Worm (Caenorhabditis elegans) whole organism, L1 larva: Measurements from ENCODE around the gene K07E3.9.

Experiments
- nhr-11 ChIP-seq: fragments of 150-350 bp; optimal IDR thresholded peaks from 2 replicates; lab custom pipeline; 2014; ENCODE audit warnings: missing biosample characterization, missing genetic modification characterization
- tbx-2 ChIP-seq: sonication (generic microtip); optimal IDR thresholded peaks from 2 replicates; lab custom pipeline; 2016; ENCODE audit warnings: missing genetic modification characterization, missing compliant biosample characterization
- ztf-11 ChIP-seq, 2 experiments: sonication (generic microtip); optimal IDR thresholded peaks; 2 replicates each; lab custom pipeline; 2016 to 2017; ENCODE audit warnings: missing genetic modification characterization in 2 of 2, missing biosample characterization in 1 of 2, missing compliant biosample characterization in 1 of 2

- no peak for TF ChIP-seq nhr-11
- no peak for TF ChIP-seq ztf-11 (tag; optimal IDR thresholded peaks at IDR 0.05; lab: Kevin White, UChicago)
- no peak for TF ChIP-seq tbx-2 (tag; lab: Kevin White, UChicago)
These were observed 38.7 kb upstream of the K07E3.9 start, which contains the start of gene C18A11.1 for ce11 chrX:8069293-8069692.
